Fruit fly (Drosophila melanogaster): ENCODE data around the gene Nop56.

The Nop56 gene

DNA sequence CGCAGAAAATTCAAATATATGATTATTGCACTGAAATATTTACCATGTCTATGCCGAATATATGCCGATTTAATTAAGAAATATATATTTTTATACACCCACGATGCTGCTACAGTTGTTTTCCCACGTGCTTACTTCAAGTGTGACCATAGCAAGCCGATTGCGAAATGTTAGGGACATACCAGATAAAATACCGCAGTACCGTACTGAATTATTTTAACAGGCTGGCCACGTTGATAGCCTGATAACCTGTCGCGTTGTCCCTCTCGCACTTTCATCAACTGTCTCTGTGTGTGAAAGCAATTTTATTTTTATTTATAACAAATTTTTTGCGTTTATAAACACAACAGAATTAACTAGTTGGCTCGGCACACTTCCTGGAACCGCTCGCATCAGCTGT lies at the start of gene Nop56, which contains the start of gene mats:
Nop56 (minus strand) TSS at position 158 of the 400 bp plus-strand sequence.
mats (plus strand) TSS at position 251 of the 400 bp plus-strand sequence.
- TF ChIP-seq CG32121 (GFP tag; IDR thresholded peaks at IDR 0.05) = no peak
- 0 out of 3 replicates have a peak, but pooled peaks have one; percentile 29 for TF ChIP-seq CG4496 (GFP tag; IDR thresholded peaks at IDR 0.05)

DNA sequence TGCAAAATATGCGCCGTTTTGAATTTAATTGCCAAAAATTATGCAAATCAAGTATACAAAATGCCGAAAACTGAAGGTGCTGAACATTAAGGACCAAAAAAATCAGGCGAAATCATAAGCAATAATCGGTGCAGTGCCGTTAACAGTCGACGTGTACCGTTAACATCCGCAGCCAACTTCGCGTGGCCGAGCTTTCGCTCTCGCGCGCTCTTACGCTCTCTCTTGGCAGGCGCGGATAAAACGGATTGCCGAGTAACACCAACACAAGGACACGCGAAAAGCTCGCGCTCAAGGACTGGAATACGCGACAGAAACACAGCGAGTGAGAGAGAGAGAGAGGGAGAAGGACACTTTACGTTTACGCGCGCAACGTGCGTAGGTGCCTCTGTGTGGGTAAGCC lies 49.2 kb upstream of the Nop56 start:
- TF ChIP-seq Snoo (tag; optimal IDR thresholded peaks at IDR 0.05) = no peak
- no peak for TF ChIP-seq CG4496 (GFP tag; IDR thresholded peaks at IDR 0.05)
- TF ChIP-seq CG9948 (tag; optimal IDR thresholded peaks at IDR 0.05) = no peak
- TF ChIP-seq D1 (tag; optimal IDR thresholded peaks at IDR 0.05) = no peak
- TF ChIP-seq CG8159 (tag; optimal IDR thresholded peaks at IDR 0.05) = no peak
- TF ChIP-seq CG13204 (GFP tag; optimal IDR thresholded peaks at IDR 0.05) = no peak
- no peak for TF ChIP-seq CG34367 (tag; optimal IDR thresholded peaks at IDR 0.05)
- TF ChIP-seq gl (tag; optimal IDR thresholded peaks at IDR 0.05) = no peak
- no peak for TF ChIP-seq Pif1B (GFP tag; optimal IDR thresholded peaks at IDR 0.05)
- no peak for TF ChIP-seq CG17806 (tag; optimal IDR thresholded peaks at IDR 0.05)
- no peak for TF ChIP-seq CG15710 (tag; optimal IDR thresholded peaks at IDR 0.05)
- TF ChIP-seq EcR (GFP tag; optimal IDR thresholded peaks at IDR 0.05) = no peak
- no peak for TF ChIP-seq rn (GFP tag; IDR thresholded peaks at IDR 0.05)
- no peak for TF ChIP-seq Pif1A (GFP tag; optimal IDR thresholded peaks at IDR 0.05)
- no peak for TF ChIP-seq Ets98B (GFP tag; IDR thresholded peaks at IDR 0.05)
- TF ChIP-seq CG10348 (GFP tag; IDR thresholded peaks at IDR 0.05) = no peak
- TF ChIP-seq CG14655 (GFP tag; optimal IDR thresholded peaks at IDR 0.05) = no peak

DNA sequence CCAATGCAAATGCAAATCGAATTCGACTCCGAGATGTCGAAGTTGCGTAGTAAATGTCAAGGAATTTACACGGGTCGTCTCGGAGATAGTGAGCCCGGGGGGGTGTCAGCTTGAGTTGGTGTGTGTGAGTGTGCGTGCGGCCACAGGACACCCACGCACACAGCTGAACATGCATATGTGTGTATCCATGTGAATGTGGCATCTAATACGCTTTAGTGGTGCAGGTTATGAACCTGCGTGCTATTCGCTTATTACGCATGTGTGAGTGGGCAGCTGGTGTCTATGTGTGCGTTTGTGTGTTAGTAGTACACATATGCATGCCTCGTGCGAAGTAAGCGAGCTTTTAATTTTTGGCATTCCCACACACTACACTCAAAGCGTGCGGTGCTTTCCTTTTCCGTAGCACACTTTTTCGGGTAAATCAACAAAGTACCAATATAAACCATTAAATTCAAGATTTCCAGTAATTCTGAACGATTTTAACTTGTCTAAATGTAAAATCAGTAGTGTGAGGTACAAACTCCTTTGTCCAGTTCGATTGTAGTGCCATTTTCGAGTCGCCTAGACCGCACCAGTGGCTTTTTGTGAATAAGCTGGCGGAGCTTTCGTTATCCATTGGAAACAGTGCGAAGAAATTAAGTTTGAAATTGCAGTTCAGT lies 48.1 kb upstream of the Nop56 start:
- TF ChIP-seq Pif1B (GFP tag; optimal IDR thresholded peaks at IDR 0.05) (peak; percentile 47), Ets98B (GFP tag; IDR thresholded peaks at IDR 0.05) (peak; percentile 60), D1 (tag; optimal IDR thresholded peaks at IDR 0.05) (no peak), CG12605 (GFP tag; IDR thresholded peaks at IDR 0.05) (peak; percentile 48; the same call in 1 of the 2 replicates), CG8159 (tag; optimal IDR thresholded peaks at IDR 0.05) (peak; percentile 78), CG14655 (GFP tag; optimal IDR thresholded peaks at IDR 0.05) (no peak), CG4496 (GFP tag; IDR thresholded peaks at IDR 0.05) (peak; percentile 77), CG15710 (tag; optimal IDR thresholded peaks at IDR 0.05) (peak; percentile 71), rn (GFP tag; IDR thresholded peaks at IDR 0.05) (no peak), CG32121 (GFP tag; IDR thresholded peaks at IDR 0.05) (peak; percentile 36; the same call in 1 of the 2 replicates), CG34367 (tag; optimal IDR thresholded peaks at IDR 0.05) (peak; percentile 55), CG8301 (tag; optimal IDR thresholded peaks at IDR 0.05) (no peak), CG9948 (tag; optimal IDR thresholded peaks at IDR 0.05) (peak; percentile 65), EcR (GFP tag; optimal IDR thresholded peaks at IDR 0.05) (no peak), CG10348 (GFP tag; IDR thresholded peaks at IDR 0.05) (no peak), CG13204 (GFP tag; optimal IDR thresholded peaks at IDR 0.05) (no peak), CG17806 (tag; optimal IDR thresholded peaks at IDR 0.05) (no peak), fd96Ca (GFP tag; IDR thresholded peaks at IDR 0.05) (peak; percentile 77), Snoo (tag; optimal IDR thresholded peaks at IDR 0.05) (no peak)

DNA sequence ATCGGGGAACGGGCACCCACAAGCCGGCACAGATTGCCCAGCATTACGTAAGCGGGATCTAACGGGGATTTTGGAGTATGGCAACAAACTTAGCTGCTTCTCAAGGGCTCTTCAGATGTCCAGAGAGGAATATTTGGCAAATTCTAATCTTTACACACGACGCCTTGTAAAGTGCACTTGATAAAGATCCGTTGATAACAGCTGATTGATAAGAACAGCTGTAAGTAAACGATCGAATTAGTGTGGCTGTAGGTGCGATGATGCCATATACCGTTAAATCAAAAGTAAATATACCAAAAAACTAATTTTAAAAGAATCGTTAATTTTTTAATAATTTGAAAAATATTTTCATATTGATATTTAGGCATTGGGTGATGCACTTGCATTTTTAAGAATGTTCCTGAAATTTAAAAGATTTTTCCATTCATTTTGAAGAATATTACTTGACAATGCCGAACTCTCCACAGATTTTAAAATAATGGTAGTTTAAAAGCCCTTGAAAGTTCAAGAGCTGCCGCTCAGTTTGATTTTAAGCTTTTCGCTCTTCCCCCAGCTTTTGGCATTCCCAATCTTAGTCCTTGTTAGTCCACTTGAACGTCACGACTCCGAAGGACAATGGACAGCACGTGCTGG lies 47.2 kb upstream of the Nop56 start, which contains the start of the genes CG5377 and Nrx-1:
CG5377 (minus strand) TSS at position 219 of the 633 bp plus-strand sequence.
Nrx-1 (plus strand) TSS at position 574 of the 633 bp plus-strand sequence.
- no peak for TF ChIP-seq D1 (tag; optimal IDR thresholded peaks at IDR 0.05)
- no peak for TF ChIP-seq CG17806 (tag; optimal IDR thresholded peaks at IDR 0.05)
- no peak for TF ChIP-seq CG32121 (GFP tag; IDR thresholded peaks at IDR 0.05)
- TF ChIP-seq CG4496 (GFP tag; IDR thresholded peaks at IDR 0.05) = no peak
- no peak for TF ChIP-seq fd96Ca (GFP tag; IDR thresholded peaks at IDR 0.05)
- no peak for TF ChIP-seq Ets98B (GFP tag; IDR thresholded peaks at IDR 0.05)

DNA sequence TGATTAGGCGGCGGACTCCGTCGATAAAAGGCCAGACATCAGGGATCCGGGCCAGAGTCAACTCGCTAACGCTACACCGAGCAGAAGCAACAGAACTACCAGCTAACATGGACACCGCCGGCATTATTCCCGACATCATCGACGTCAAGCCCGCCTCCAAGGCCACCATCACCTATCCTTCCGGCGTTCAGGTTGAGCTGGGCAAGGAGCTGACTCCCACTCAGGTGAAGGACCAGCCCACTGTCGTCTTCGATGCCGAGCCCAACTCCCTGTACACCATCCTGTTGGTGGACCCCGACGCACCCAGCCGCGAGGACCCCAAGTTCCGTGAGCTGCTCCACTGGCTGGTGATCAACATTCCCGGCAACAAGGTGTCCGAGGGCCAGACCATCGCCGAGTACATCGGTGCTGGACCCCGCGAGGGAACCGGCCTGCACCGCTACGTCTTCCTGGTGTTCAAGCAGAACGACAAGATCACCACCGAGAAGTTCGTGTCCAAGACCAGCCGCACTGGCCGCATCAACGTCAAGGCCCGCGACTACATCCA lies 45.2 kb upstream of the Nop56 start, which contains the start of gene Pebp1:
Pebp1 (plus strand) TSS at position 51 of the 547 bp plus-strand sequence.
- TF ChIP-seq CG17806 (tag; optimal IDR thresholded peaks at IDR 0.05) = no peak
- TF ChIP-seq rn (GFP tag; IDR thresholded peaks at IDR 0.05) = no peak
- TF ChIP-seq Pif1B (GFP tag; optimal IDR thresholded peaks at IDR 0.05) = no peak
- TF ChIP-seq CG32121 (GFP tag; IDR thresholded peaks at IDR 0.05) = no peak
- no peak for TF ChIP-seq CG10348 (GFP tag; IDR thresholded peaks at IDR 0.05)
- TF ChIP-seq CG12605 (GFP tag; IDR thresholded peaks at IDR 0.05) = no peak
- no peak for TF ChIP-seq fd96Ca (GFP tag; IDR thresholded peaks at IDR 0.05)
- no peak for TF ChIP-seq Ets98B (GFP tag; IDR thresholded peaks at IDR 0.05)
- no peak for TF ChIP-seq D1 (tag; optimal IDR thresholded peaks at IDR 0.05)
- TF ChIP-seq CG15710 (tag; optimal IDR thresholded peaks at IDR 0.05) = no peak
- no peak for TF ChIP-seq CG34367 (tag; optimal IDR thresholded peaks at IDR 0.05)
- no peak for TF ChIP-seq EcR (GFP tag; optimal IDR thresholded peaks at IDR 0.05)
- no peak for TF ChIP-seq CG8159 (tag; optimal IDR thresholded peaks at IDR 0.05)
- TF ChIP-seq CG8301 (tag; optimal IDR thresholded peaks at IDR 0.05) = no peak
- TF ChIP-seq Snoo (tag; optimal IDR thresholded peaks at IDR 0.05) = no peak
- no peak for TF ChIP-seq gl (tag; optimal IDR thresholded peaks at IDR 0.05)
- TF ChIP-seq CG9948 (tag; optimal IDR thresholded peaks at IDR 0.05) = no peak
- no peak for TF ChIP-seq CG14655 (GFP tag; optimal IDR thresholded peaks at IDR 0.05)
- no peak for TF ChIP-seq CG4496 (GFP tag; IDR thresholded peaks at IDR 0.05)
- no peak for TF ChIP-seq Pif1A (GFP tag; optimal IDR thresholded peaks at IDR 0.05)

All from whole organism, pupa.